Fruit fly (Drosophila melanogaster) whole organism, pupa: ENCODE results near the gene ppk21.

Experiments used
- CG10348 ChIP-seq: fragments of 200-800 bp; sonication (Bioruptor generic); IDR thresholded peaks from 2 replicates; pipeline ENCODE4 v1.3.6; 2022; ENCODE audit warnings: missing biosample characterization, missing genetic modification characterization
- CG12605 ChIP-seq: fragments of 200-800 bp; sonication (Bioruptor generic); IDR thresholded peaks from 2 replicates; pipeline ENCODE4 v1.3.6; 2022; ENCODE audit warnings: missing biosample characterization, missing genetic modification characterization
- CG13204 ChIP-seq: fragments of 200-800 bp; sonication (Bioruptor generic); optimal IDR thresholded peaks from 2 replicates; lab custom pipeline; 2018; ENCODE audit warnings: missing biosample characterization, mild to moderate bottlenecking, missing genetic modification characterization, moderate library complexity
- CG14655 ChIP-seq: fragments of 200-800 bp; sonication (Bioruptor generic); optimal IDR thresholded peaks from 3 replicates; lab custom pipeline; 2017; ENCODE audit warnings: mild to moderate bottlenecking, missing biosample characterization, missing genetic modification reagents, missing genetic modification characterization
- CG15710 ChIP-seq: fragments of 200-800 bp; sonication (Bioruptor generic); optimal IDR thresholded peaks from 2 replicates; lab custom pipeline; 2018; ENCODE audit warnings: missing biosample characterization, mild to moderate bottlenecking, missing genetic modification characterization, moderate library complexity
- CG17806 ChIP-seq: fragments of 200-800 bp; sonication (Bioruptor generic); optimal IDR thresholded peaks from 2 replicates; lab custom pipeline; 2018; ENCODE audit warnings: missing biosample characterization, mild to moderate bottlenecking, missing genetic modification characterization, moderate library complexity
- CG32121 ChIP-seq: fragments of 200-800 bp; sonication (Bioruptor generic); IDR thresholded peaks from 2 replicates; pipeline ENCODE4 v1.3.6; 2022; ENCODE audit warnings: missing biosample characterization, missing genetic modification characterization
- CG34367 ChIP-seq: fragments of 200-800 bp; sonication (Bioruptor generic); optimal IDR thresholded peaks from 2 replicates; lab custom pipeline; 2018; ENCODE audit warnings: missing biosample characterization, mild to moderate bottlenecking, missing genetic modification characterization
- CG4496 ChIP-seq: fragments of 200-800 bp; sonication (Bioruptor generic); IDR thresholded peaks from 3 replicates; pipeline ENCODE4 v1.3.6; 2022; ENCODE audit warnings: missing biosample characterization, missing genetic modification characterization
- CG8159 ChIP-seq: fragments of 200-800 bp; sonication (Bioruptor generic); optimal IDR thresholded peaks from 3 replicates; lab custom pipeline; 2018; ENCODE audit warnings: missing biosample characterization, mild to moderate bottlenecking, missing genetic modification characterization, moderate library complexity
- CG8301 ChIP-seq: fragments of 200-800 bp; sonication (Bioruptor generic); optimal IDR thresholded peaks from 2 replicates; lab custom pipeline; 2018; ENCODE audit warnings: missing biosample characterization, mild to moderate bottlenecking, missing genetic modification characterization
- CG9948 ChIP-seq: fragments of 200-800 bp; sonication (Bioruptor generic); optimal IDR thresholded peaks from 2 replicates; lab custom pipeline; 2018; ENCODE audit warnings: missing biosample characterization, mild to moderate bottlenecking, missing genetic modification characterization, moderate library complexity
- D1 ChIP-seq: fragments of 200-800 bp; sonication (Bioruptor generic); optimal IDR thresholded peaks from 2 replicates; lab custom pipeline; 2018; ENCODE audit warnings: missing biosample characterization, mild to moderate bottlenecking, missing genetic modification characterization, moderate library complexity
- EcR ChIP-seq: fragments of 200-800 bp; sonication (Bioruptor generic); optimal IDR thresholded peaks from 3 replicates; lab custom pipeline; 2019; ENCODE audit warnings: missing biosample characterization, missing genetic modification characterization, mild to moderate bottlenecking, moderate library complexity, missing genetic modification reagents
- Ets98B ChIP-seq: fragments of 200-800 bp; sonication (Bioruptor generic); IDR thresholded peaks from 2 replicates; pipeline ENCODE4 v1.3.6; 2022; ENCODE audit warnings: missing biosample characterization, missing genetic modification characterization
- Pif1A ChIP-seq: fragments of 200-800 bp; sonication (Bioruptor generic); optimal IDR thresholded peaks from 3 replicates; lab custom pipeline; 2016; ENCODE audit warnings: missing biosample characterization, missing genetic modification characterization
- Pif1B ChIP-seq: fragments of 200-800 bp; sonication (Bioruptor generic); optimal IDR thresholded peaks from 3 replicates; lab custom pipeline; 2016; ENCODE audit warnings: missing biosample characterization, missing genetic modification characterization
- Snoo ChIP-seq: fragments of 200-800 bp; sonication (Bioruptor generic); optimal IDR thresholded peaks from 3 replicates; lab custom pipeline; 2017; ENCODE audit warnings: missing biosample characterization, mild to moderate bottlenecking, missing genetic modification characterization, inconsistent platforms
- fd96Ca ChIP-seq: fragments of 200-800 bp; sonication (Bioruptor generic); IDR thresholded peaks from 3 replicates; pipeline ENCODE4 v1.3.6; 2022; ENCODE audit warnings: missing biosample characterization, missing genetic modification characterization
- gl ChIP-seq: fragments of 200-800 bp; sonication (Bioruptor generic); optimal IDR thresholded peaks from 2 replicates; lab custom pipeline; 2018; ENCODE audit warnings: missing biosample characterization, mild to moderate bottlenecking, missing genetic modification characterization
- rn ChIP-seq: fragments of 200-800 bp; sonication (Bioruptor generic); IDR thresholded peaks from 2 replicates; pipeline ENCODE4 v1.3.6; 2022; ENCODE audit warnings: missing biosample characterization, missing genetic modification characterization

ppk21 gene

dm6 chr3R:29620712-29621479 lies 43.7 kb upstream of the ppk21 start:
- TF ChIP-seq CG12605 (GFP tag; lab: Robert Waterston, UW) (no peak), Pif1A (no peak), CG34367 (tag; lab: Kevin White, UChicago) (no peak), CG17806 (tag; lab: Kevin White, UChicago) (no peak), rn (GFP tag; lab: Robert Waterston, UW) (no peak), CG4496 (GFP tag; lab: Robert Waterston, UW) (no peak), CG14655 (GFP tag; lab: Kevin White, UChicago) (no peak), CG15710 (tag; lab: Kevin White, UChicago) (no peak), Pif1B (GFP tag; lab: Kevin White, UChicago) (no peak), CG10348 (GFP tag; lab: Robert Waterston, UW) (no peak), Ets98B (GFP tag; lab: Robert Waterston, UW) (no peak), CG8159 (tag; lab: Kevin White, UChicago) (no peak), EcR (GFP tag; lab: Kevin White, UChicago) (no peak), gl (no peak)

- TF ChIP-seq CG34367 (tag; lab: Kevin White, UChicago) (no peak), CG8159 (tag; lab: Kevin White, UChicago) (peak; percentile 49), CG15710 (tag; lab: Kevin White, UChicago) (peak; percentile 46), EcR (GFP tag; lab: Kevin White, UChicago) (no peak), CG4496 (GFP tag; lab: Robert Waterston, UW) (0 out of 3 replicates have a peak, but pooled peaks have one; percentile 33), Ets98B (GFP tag; lab: Robert Waterston, UW) (peak; percentile 13; the same call in 1 of the 2 replicates), CG12605 (GFP tag; lab: Robert Waterston, UW) (no peak), CG13204 (GFP tag; lab: Kevin White, UChicago) (peak; percentile 3), CG14655 (GFP tag; lab: Kevin White, UChicago) (no peak), CG8301 (tag; lab: Kevin White, UChicago) (no peak), fd96Ca (GFP tag; lab: Robert Waterston, UW) (peak; percentile 51; the same call in 1 of the 3 replicates)
Observed at dm6 chr3R:29625883-29626282, 38.7 kb upstream of the ppk21 start.

DNA sequence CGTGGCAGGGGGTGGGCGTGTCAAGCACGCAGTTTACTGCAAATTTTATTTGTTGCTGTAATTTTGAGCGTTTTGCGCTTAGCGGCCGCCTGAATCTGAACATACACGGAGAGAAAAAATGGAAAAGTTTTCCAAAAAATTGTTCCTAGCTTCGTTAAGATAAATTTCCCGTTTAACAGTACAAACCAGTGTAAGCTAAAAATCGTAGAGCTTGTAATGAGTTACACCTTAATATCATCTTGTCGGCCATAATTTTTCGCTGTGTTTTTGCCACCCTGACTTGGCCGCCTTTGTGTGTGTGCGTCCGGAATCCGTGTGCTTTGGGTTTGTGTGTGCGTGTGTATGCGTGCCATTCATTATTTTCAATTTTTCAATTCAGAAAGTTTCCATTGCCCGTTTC lies 13.1 kb upstream of the ppk21 start:
- TF ChIP-seq CG8159 (tag; lab: Kevin White, UChicago) (peak; percentile 21), Pif1A (no peak), fd96Ca (GFP tag; lab: Robert Waterston, UW) (no peak), CG4496 (GFP tag; lab: Robert Waterston, UW) (no peak)

dm6 chr3R:29659950-29660349 lies 4.6 kb upstream of the ppk21 start, which contains the start of gene Dop1R2:
Dop1R2 (minus strand) TSS chr3R:29659984.
- TF ChIP-seq CG13204 (GFP tag; lab: Kevin White, UChicago) (peak; percentile 23), rn (GFP tag; lab: Robert Waterston, UW) (no peak)

DNA sequence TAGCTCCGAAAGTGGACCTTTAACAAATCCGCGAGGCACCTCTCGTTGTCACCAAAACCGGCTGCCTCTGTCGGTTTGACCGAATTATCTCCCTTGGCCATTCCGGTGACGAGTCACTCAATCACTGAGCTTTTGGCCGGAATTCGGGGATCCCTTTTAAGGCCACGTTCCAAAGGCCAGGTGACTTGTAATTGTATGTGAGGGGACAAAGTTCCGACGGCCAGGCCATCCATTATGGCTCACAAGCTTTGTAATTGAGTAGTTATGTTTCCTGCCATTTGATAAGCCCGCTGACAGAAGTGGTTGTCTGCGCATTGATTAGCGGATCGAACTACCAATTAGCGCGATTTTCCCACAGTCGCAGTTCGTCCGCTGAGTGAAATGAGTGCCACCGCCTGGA lies 4.2 kb downstream of the ppk21 start, which contains the start of the genes ppk20 and ppk30:
ppk20 (minus strand) TSS at position 101 of the 400 bp plus-strand sequence.
ppk30 (plus strand) TSS at position 373 of the 400 bp plus-strand sequence.
- TF ChIP-seq Snoo (tag; lab: Kevin White, UChicago), result no peak
- TF ChIP-seq, all 21 proteins: peak for 0

DNA sequence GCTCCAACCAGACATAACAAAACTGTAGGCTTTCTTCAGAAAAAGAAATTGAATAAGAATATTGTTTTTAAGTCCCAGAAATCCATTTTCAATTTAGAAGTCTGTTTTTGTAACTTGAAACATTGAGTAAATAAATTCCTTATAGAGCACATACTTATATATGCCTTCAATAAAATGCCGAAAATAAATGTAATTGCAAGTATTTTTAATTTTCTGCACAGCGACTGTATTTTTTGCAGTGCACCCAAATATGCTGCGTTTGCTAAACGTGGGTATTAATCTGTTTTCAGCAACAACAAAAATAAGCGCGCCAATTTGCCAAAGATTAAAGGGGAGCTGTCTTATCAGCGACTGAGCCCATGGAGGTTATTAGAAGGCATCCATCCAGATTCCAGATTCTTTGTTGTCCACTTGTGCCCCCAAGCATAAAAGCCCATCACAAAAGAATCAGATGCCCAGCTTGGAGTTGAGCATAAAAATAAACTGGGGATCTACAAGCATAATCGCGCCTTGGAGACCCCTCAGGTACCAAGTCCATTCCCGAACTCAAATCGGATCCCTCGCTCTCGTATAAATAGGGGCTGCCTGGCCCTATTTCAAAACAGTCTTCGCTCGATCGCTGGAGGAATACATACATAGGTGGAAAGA lies 6.6 kb downstream of the ppk21 start, which contains the start of gene Obp99a:
Obp99a (plus strand) TSS at position 598 of the 648 bp plus-strand sequence.
- TF ChIP-seq fd96Ca (GFP tag; lab: Robert Waterston, UW), result no peak
- no peak for TF ChIP-seq Ets98B (GFP tag; lab: Robert Waterston, UW)
- no peak for TF ChIP-seq CG9948
- no peak for TF ChIP-seq CG8159 (tag; lab: Kevin White, UChicago)
- no peak for TF ChIP-seq CG4496 (GFP tag; lab: Robert Waterston, UW)
- TF ChIP-seq CG8301 (tag; lab: Kevin White, UChicago), result no peak
- TF ChIP-seq CG12605 (GFP tag; lab: Robert Waterston, UW), result no peak
- TF ChIP-seq D1, result no peak
- no peak for TF ChIP-seq Snoo (tag; lab: Kevin White, UChicago)
- no peak for TF ChIP-seq CG15710 (tag; lab: Kevin White, UChicago)
- no peak for TF ChIP-seq EcR (GFP tag; lab: Kevin White, UChicago)
- no peak for TF ChIP-seq gl
- no peak for TF ChIP-seq CG32121 (GFP tag; lab: Robert Waterston, UW)
- TF ChIP-seq CG34367 (tag; lab: Kevin White, UChicago), result no peak
- no peak for TF ChIP-seq rn (GFP tag; lab: Robert Waterston, UW)
